Fruit fly (Drosophila melanogaster): Measurements from ENCODE around the gene CG34377.

Gene CG34377

dm6 chr3R:22358810-22359209, 34.9 kb upstream of the CG34377 start (continued):
- TF ChIP-seq Scr (GFP tag; IDR thresholded peaks at IDR 0.05; ENCODE audit: partially characterized antibody) = no peak
- TF ChIP-seq nerfin-2 (GFP tag; IDR thresholded peaks at IDR 0.05; ENCODE audit: partially characterized antibody) = no peak
- peak; percentile 32 for TF ChIP-seq kah (GFP tag; optimal IDR thresholded peaks at IDR 0.05)
- TF ChIP-seq Sin3A (optimal IDR thresholded peaks at IDR 0.05) = no peak
- no peak for TF ChIP-seq Nf-YC (tag; optimal IDR thresholded peaks at IDR 0.05)
- TF ChIP-seq CG16815 (GFP tag; optimal IDR thresholded peaks at IDR 0.05) = peak; percentile 38
- peak; percentile 81 for TF ChIP-seq CG9727 (GFP tag; optimal IDR thresholded peaks at IDR 0.05)
- TF ChIP-seq Bgb (GFP tag; IDR thresholded peaks at IDR 0.05; ENCODE audit: partially characterized antibody) = no peak
- peak; percentile 42 for TF ChIP-seq CrebB (tag; optimal IDR thresholded peaks at IDR 0.05)
- TF ChIP-seq Taf1 (GFP tag; IDR thresholded peaks at IDR 0.05) = no peak; the same call in 1 of the 2 replicates
- peak; percentile 59; the same call in 2 of the 3 replicates for TF ChIP-seq ken (GFP tag; IDR thresholded peaks at IDR 0.05)
- peak in 1 of 3 experiments; percentile 77 for TF ChIP-seq lola (GFP tag; optimal IDR thresholded peaks at IDR 0.05)
- TF ChIP-seq sens-2 (GFP tag; IDR thresholded peaks at IDR 0.05) = no peak
- peak; percentile 48 for TF ChIP-seq croc (GFP tag; conservative IDR thresholded peaks at IDR 0.05)
- TF ChIP-seq chif (GFP tag; optimal IDR thresholded peaks at IDR 0.05) = peak; percentile 52 to 60
- peak; percentile 54; the same call in 1 of the 2 replicates for TF ChIP-seq E2f2 (GFP tag; IDR thresholded peaks at IDR 0.05)
- no peak for TF ChIP-seq pfk (GFP tag; optimal IDR thresholded peaks at IDR 0.05)
- no peak for TF ChIP-seq mirr (GFP tag; optimal IDR thresholded peaks at IDR 0.05)
- peak; percentile 46; the same call in 1 of the 2 replicates for TF ChIP-seq sisA (GFP tag; IDR thresholded peaks at IDR 0.05)
- peak; percentile 54 for TF ChIP-seq CG12659 (GFP tag; optimal IDR thresholded peaks at IDR 0.05)
- TF ChIP-seq ssp (GFP tag; IDR thresholded peaks at IDR 0.05) = peak; percentile 35; the same call in 1 of the 2 replicates
- TF ChIP-seq CG18764 (GFP tag; optimal IDR thresholded peaks at IDR 0.05) = peak; percentile 84
- TF ChIP-seq bigmax (GFP tag; optimal IDR thresholded peaks at IDR 0.05) = no peak
- peak; percentile 2 for TF ChIP-seq fd3F (GFP tag; optimal IDR thresholded peaks at IDR 0.05)
- no peak for TF ChIP-seq cad (GFP tag; optimal IDR thresholded peaks at IDR 0.05)
- TF ChIP-seq inv (GFP tag; IDR thresholded peaks at IDR 0.05; ENCODE audit: partially characterized antibody) = no peak
- 0 out of 2 replicates have a peak, but pooled peaks have one; percentile 21 for TF ChIP-seq ap (GFP tag; IDR thresholded peaks at IDR 0.05)
- 0 out of 2 replicates have a peak, but pooled peaks have one; percentile 17 for TF ChIP-seq CG4404 (GFP tag; IDR thresholded peaks at IDR 0.05)
- TF ChIP-seq CG14441 (GFP tag; IDR thresholded peaks at IDR 0.05) = peak; percentile 82
- peak; percentile 40; the same call in 1 of the 2 replicates for TF ChIP-seq H2.0 (GFP tag; IDR thresholded peaks at IDR 0.05)
- peak; percentile 32 for TF ChIP-seq CG15514 (GFP tag; optimal IDR thresholded peaks at IDR 0.05)
- no peak for TF ChIP-seq knrl (GFP tag; IDR thresholded peaks at IDR 0.05; ENCODE audit: partially characterized antibody)
- TF ChIP-seq Mes4 (GFP tag; optimal IDR thresholded peaks at IDR 0.05) = peak; percentile 62
- peak; percentile 62; the same call in 2 of the 3 replicates for TF ChIP-seq ase (GFP tag; IDR thresholded peaks at IDR 0.05)
- peak; percentile 38 for TF ChIP-seq Camta (GFP tag; optimal IDR thresholded peaks at IDR 0.05)
- TF ChIP-seq CG16863 (GFP tag; optimal IDR thresholded peaks at IDR 0.05) = peak; percentile 64
- peak; percentile 60 for TF ChIP-seq D19A (tag; optimal IDR thresholded peaks at IDR 0.05)
- peak; percentile 77 for TF ChIP-seq Sox100B (GFP tag; optimal IDR thresholded peaks at IDR 0.05)
- TF ChIP-seq CG7556 (GFP tag; optimal IDR thresholded peaks at IDR 0.05) = peak; percentile 67
- TF ChIP-seq CG17361 (GFP tag; IDR thresholded peaks at IDR 0.05) = peak; percentile 83
- TF ChIP-seq CG6683 (GFP tag; optimal IDR thresholded peaks at IDR 0.05) = peak; percentile 38
- TF ChIP-seq yki (optimal IDR thresholded peaks at IDR 0.05) = no peak
- TF ChIP-seq HHEX (GFP tag; optimal IDR thresholded peaks at IDR 0.05) = peak; percentile 67
- TF ChIP-seq ato (GFP tag; IDR thresholded peaks at IDR 0.05; ENCODE audit: partially characterized antibody) = no peak
- TF ChIP-seq lov (optimal IDR thresholded peaks at IDR 0.05) = no peak
- TF ChIP-seq lov (GFP tag; IDR thresholded peaks at IDR 0.05) = peak; percentile 74; the same call in 1 of the 3 replicates
- TF ChIP-seq Asciz (GFP tag; optimal IDR thresholded peaks at IDR 0.05) = peak; percentile 92
- TF ChIP-seq az2 (GFP tag; optimal IDR thresholded peaks at IDR 0.05) = peak; percentile 65
- no peak for TF ChIP-seq rib (GFP tag; IDR thresholded peaks at IDR 0.05)
- no peak for TF ChIP-seq abd-A (tag; optimal IDR thresholded peaks at IDR 0.05)
- TF ChIP-seq NC2β (GFP tag; optimal IDR thresholded peaks at IDR 0.05) = peak; percentile 82
